Fruit fly (Drosophila melanogaster): ENCODE measurements around the gene Cp110.

Gene Cp110

dm6 chrX:22471819-22472218 lies 10.1 kb upstream of the Cp110 start, which contains the start of gene CG14613:
CG14613 (minus strand) TSS chrX:22472021.
- TF ChIP-seq Dll (optimal IDR thresholded peaks at IDR 0.05): no peak
- no peak for TF ChIP-seq psq (optimal IDR thresholded peaks at IDR 0.05)
- TF ChIP-seq CG8478 (optimal IDR thresholded peaks at IDR 0.05): no peak
- no peak for TF ChIP-seq usp (GFP tag; optimal IDR thresholded peaks at IDR 0.05)
- no peak for TF ChIP-seq EcR (GFP tag; optimal IDR thresholded peaks at IDR 0.05)
- TF ChIP-seq pan (optimal IDR thresholded peaks at IDR 0.05): no peak

DNA sequence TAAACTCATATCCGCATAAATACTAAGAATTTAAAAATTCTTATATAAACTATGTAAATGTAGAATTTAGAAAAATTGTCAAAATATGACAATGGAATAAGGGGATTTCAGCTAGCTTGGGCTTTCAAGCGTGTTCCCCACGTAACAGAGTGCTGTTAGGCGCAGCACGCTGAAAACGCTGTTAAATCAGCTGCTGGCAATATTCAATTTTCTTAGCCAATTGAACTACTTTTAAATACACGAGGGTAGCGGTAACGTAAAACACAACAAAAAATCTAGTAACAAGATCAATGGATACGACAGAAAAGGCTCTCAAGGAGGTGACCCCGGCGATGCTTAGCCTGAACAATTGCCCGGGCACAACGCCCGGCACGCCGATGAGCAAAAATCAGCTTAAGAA lies 8.4 kb upstream of the Cp110 start, which contains the start of gene CG14618:
Gene CG14618, plus strand, starts transcription at position 179 of the 400 bp plus-strand sequence.
- TF ChIP-seq Dll (optimal IDR thresholded peaks at IDR 0.05): no peak
- TF ChIP-seq EcR (GFP tag; optimal IDR thresholded peaks at IDR 0.05): no peak
- no peak for TF ChIP-seq psq (optimal IDR thresholded peaks at IDR 0.05)
- no peak for TF ChIP-seq CG8478 (optimal IDR thresholded peaks at IDR 0.05)
- TF ChIP-seq pan (optimal IDR thresholded peaks at IDR 0.05): no peak
- TF ChIP-seq usp (GFP tag; optimal IDR thresholded peaks at IDR 0.05): no peak

DNA sequence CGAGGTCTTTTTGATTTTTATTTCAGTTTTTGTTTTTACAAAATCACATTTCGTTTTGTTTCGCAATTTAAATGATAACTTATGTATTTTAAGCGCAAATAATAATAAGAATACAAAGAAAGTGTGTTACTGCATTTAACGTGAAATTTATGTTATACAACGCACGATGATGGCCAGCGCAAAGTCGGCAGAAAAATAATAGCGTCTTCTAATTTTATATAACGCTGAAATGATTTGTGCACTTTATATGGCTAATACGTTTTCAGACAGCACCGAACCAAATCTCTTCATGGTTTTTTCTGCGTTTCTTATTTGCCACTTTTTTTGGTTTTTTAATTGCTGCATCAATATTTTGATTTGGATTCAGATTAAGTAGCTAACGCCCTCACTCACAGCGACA lies 7.0 kb upstream of the Cp110 start:
- TF ChIP-seq pan (optimal IDR thresholded peaks at IDR 0.05): no peak
- no peak for TF ChIP-seq psq (optimal IDR thresholded peaks at IDR 0.05)
- TF ChIP-seq CG8478 (optimal IDR thresholded peaks at IDR 0.05): no peak
- TF ChIP-seq usp (GFP tag; optimal IDR thresholded peaks at IDR 0.05): no peak
- no peak for TF ChIP-seq Dll (optimal IDR thresholded peaks at IDR 0.05)
- TF ChIP-seq EcR (GFP tag; optimal IDR thresholded peaks at IDR 0.05): no peak

DNA sequence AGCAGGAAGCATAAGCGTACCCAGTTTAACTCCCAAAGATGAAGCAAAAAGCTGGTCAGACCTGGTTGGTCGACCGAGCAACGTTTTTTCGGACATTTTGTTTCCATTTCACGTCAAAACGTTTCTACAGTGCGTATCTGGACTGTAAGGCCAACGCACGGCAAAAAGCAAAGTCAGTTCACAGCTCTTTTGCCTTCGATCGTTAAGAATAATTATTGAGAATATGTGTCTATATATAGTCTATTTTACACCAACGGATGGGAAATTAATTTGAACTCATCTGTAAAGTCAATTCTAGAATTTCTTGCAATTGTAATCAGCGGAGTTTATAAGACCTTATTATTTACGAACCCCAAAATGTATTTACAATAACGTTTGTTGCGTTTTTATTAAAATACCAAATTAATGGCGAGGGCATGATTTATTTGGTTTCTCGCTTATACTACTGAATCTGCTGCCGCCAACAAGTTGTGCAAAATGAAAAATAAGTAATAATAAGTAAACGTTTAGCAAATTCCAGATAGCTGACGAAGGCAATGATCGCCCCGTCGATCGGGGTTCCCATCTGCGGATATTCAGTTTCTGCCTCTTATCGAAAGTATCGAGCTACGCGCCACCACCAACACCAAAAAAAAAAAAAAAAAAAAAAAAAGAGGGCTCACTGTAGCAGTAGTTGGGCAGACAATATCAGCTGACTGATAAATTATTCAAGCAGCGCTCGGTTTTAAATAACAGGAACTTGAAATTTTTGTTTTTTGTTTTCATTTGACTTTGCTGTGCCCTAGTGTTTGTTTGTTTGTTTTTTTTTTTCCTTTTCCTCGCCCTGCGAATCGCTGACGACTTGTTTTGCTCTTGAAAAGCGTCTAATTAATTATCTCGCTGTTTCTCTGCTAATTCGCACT lies 3.9 kb upstream of the Cp110 start:
- TF ChIP-seq pan (optimal IDR thresholded peaks at IDR 0.05) (no peak), CG8478 (optimal IDR thresholded peaks at IDR 0.05) (no peak), Dll (optimal IDR thresholded peaks at IDR 0.05) (no peak), psq (optimal IDR thresholded peaks at IDR 0.05) (no peak), EcR (GFP tag; optimal IDR thresholded peaks at IDR 0.05) (no peak), usp (GFP tag; optimal IDR thresholded peaks at IDR 0.05) (no peak)

DNA sequence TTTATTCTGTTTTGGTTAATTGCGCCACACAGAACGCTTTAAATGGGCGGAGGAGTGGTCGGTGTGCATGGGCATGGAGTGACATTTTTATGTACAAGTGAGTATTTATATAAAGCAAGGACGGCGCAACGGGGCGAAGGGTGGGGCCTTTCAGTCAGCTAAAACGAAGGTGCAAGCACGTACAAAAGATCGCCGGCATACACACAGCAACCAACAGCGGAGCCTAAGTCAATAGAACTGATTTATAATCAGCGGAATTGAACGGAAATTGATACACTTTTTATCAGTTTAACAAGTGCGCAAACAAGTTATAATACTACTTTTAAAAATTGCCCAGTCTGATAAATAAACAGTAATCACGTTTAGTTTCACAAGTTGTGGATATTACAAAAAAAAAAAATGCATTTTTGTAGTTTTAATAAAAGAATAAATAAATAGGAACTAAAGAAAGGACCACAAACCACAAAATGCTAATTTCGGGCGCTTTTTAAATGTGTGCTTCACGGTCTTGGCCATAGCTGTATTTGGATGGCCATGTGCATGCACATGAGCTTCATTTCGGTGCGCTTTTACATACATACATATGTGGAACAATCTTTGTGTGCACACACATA lies 2.6 kb upstream of the Cp110 start:
- TF ChIP-seq psq (optimal IDR thresholded peaks at IDR 0.05): no peak
- TF ChIP-seq usp (GFP tag; optimal IDR thresholded peaks at IDR 0.05): no peak
- no peak for TF ChIP-seq EcR (GFP tag; optimal IDR thresholded peaks at IDR 0.05)
- TF ChIP-seq Dll (optimal IDR thresholded peaks at IDR 0.05): no peak
- no peak for TF ChIP-seq CG8478 (optimal IDR thresholded peaks at IDR 0.05)
- TF ChIP-seq pan (optimal IDR thresholded peaks at IDR 0.05): no peak

- TF ChIP-seq CG8478 (optimal IDR thresholded peaks at IDR 0.05): no peak
- TF ChIP-seq EcR (GFP tag; optimal IDR thresholded peaks at IDR 0.05): no peak
- no peak for TF ChIP-seq pan (optimal IDR thresholded peaks at IDR 0.05)
- TF ChIP-seq usp (GFP tag; optimal IDR thresholded peaks at IDR 0.05): no peak
- no peak for TF ChIP-seq Dll (optimal IDR thresholded peaks at IDR 0.05)
- TF ChIP-seq psq (optimal IDR thresholded peaks at IDR 0.05): no peak
Measured at dm6 chrX:22480612-22481011, 1.3 kb upstream of the Cp110 start.

DNA sequence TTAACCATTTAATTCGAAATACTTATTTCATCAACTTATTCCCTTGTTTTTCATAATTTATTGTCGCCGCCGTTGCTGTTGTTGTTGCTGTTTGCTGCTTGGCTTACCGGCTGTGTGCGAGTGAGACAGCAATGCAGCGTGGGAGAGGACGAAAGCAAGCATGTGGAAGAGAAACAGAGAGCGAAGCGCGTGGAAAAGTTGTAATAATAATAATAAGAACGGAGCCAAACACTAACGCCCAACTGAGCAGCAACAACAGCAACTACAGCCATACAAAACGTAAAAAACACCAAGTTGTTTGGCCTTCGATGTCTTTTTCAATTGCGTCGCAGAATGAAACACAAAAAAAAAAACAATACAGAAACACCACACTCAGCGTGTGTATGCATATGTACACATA lies 751 bp upstream of the Cp110 start:
- TF ChIP-seq Dll (optimal IDR thresholded peaks at IDR 0.05) (no peak), usp (GFP tag; optimal IDR thresholded peaks at IDR 0.05) (no peak), CG8478 (optimal IDR thresholded peaks at IDR 0.05) (no peak), psq (optimal IDR thresholded peaks at IDR 0.05) (no peak), pan (optimal IDR thresholded peaks at IDR 0.05) (no peak), EcR (GFP tag; optimal IDR thresholded peaks at IDR 0.05) (no peak)

dm6 chrX:22486487-22486886 lies 4.6 kb downstream of the Cp110 start:
- TF ChIP-seq usp (GFP tag; optimal IDR thresholded peaks at IDR 0.05) (no peak), pan (optimal IDR thresholded peaks at IDR 0.05) (no peak), Dll (optimal IDR thresholded peaks at IDR 0.05) (no peak), CG8478 (optimal IDR thresholded peaks at IDR 0.05) (no peak), EcR (GFP tag; optimal IDR thresholded peaks at IDR 0.05) (no peak), psq (optimal IDR thresholded peaks at IDR 0.05) (no peak)

DNA sequence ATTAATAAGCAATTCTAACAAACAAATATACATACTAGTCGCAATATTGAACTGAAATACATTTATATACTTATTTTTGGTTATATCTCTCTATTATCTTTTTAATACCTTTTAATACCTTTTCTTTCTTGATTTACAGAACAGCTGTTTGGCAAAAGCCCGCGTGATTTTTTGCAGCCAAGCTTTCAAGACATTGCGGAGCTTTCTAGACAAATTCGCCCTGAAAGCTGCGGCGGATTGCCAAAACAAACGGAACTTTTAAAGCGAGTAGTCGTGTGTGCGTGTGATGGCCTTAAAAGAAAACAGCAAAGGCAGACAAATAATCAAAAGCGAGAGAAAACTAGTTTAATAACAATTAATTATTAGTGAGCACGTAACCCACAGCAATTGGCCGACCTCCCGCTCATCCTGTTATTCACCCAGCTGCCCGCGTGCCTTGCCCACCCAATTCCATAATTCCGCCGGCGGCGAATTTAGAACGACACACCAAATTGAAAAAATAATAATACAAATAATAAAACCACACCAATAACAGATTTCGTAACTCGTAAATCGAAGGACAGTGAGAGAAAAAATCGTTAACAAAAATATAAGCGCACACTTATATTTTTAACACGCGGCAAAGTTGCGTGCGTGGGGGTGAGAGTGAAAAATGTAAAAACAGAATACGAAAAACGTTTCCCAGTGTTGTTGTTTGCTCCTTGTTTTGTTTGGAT lies 5.2 kb downstream of the Cp110 start:
- TF ChIP-seq Dll (optimal IDR thresholded peaks at IDR 0.05): no peak
- TF ChIP-seq psq (optimal IDR thresholded peaks at IDR 0.05): no peak
- TF ChIP-seq EcR (GFP tag; optimal IDR thresholded peaks at IDR 0.05): no peak
- no peak for TF ChIP-seq CG8478 (optimal IDR thresholded peaks at IDR 0.05)
- no peak for TF ChIP-seq pan (optimal IDR thresholded peaks at IDR 0.05)
- no peak for TF ChIP-seq usp (GFP tag; optimal IDR thresholded peaks at IDR 0.05)

DNA sequence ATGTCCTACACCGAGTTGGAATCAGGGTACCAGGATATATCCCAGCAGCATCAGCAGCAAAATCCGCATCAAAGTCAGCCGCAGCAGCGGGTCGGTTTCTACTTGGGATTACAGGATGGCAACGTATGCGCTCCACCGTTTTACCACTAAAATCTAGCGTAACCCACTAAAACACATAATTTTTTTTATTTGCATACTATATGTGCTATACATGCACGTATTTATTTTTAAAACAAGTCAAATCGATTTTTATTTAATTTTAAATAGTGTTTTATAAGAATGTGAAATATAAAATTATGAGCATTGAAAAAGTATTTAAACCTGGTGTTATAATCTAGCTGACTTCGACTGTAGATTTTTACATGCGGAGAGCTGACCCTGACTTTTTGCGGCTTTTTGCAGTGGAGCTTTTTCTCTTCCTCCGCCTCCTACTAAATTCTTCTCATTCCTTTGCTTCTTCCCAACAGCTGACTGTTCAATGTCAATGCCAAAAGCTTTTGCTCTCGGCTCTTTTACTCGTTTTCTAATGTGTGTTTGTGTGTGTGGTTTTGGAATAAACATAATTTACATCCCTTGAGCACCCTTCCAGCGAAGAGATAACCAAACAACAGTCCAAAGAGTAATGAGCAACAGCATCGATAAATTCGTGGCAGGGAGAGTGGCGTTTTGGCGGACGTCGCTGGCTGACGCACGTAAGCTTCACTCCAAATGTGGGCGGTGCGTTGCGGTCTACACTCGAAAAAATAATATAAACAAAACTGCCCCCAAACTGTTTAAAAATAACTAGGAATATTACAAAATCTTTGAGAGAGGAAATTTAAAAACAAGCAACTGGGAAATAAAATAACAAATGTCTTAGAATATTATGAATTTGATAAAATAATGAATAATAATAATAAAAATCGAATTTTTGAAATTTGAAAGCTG lies 6.0 kb downstream of the Cp110 start:
- no peak for TF ChIP-seq Dll (optimal IDR thresholded peaks at IDR 0.05)

DNA sequence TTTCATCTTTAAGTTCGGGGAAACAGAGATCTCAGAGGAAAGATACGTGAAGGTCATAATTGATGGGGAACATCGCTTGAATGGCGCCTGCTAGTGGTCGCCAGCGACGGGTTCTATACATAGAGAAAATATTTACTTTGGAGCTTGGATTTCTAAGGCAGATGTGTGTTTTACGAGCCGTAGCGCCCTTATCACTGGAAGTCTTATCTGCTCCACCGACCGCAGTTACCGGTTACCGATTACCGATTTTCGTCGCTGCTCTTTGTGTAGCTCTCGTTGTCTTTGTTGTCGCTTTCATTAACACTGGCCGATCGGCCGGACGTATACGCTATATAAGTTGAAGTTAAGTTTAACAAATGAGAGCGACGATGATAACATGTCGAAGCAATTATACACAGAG lies 8.7 kb downstream of the Cp110 start:
- no peak for TF ChIP-seq CG8478 (optimal IDR thresholded peaks at IDR 0.05)
- TF ChIP-seq EcR (GFP tag; optimal IDR thresholded peaks at IDR 0.05): no peak
- no peak for TF ChIP-seq usp (GFP tag; optimal IDR thresholded peaks at IDR 0.05)
- TF ChIP-seq Dll (optimal IDR thresholded peaks at IDR 0.05): no peak
- TF ChIP-seq psq (optimal IDR thresholded peaks at IDR 0.05): no peak
- no peak for TF ChIP-seq pan (optimal IDR thresholded peaks at IDR 0.05)
